Fruit fly (Drosophila melanogaster) whole organism, embryonic: ENCODE results near the gene dyl.
A peak's percentile ranks its signal among the peaks of the same experiment; 100 is the strongest.

Experiments used
- CG10366 ChIP-seq: fragments of 200-800 bp; sonication (Bioruptor generic); IDR thresholded peaks from 2 replicates; pipeline ENCODE4 v1.3.6; 2022; ENCODE audit warnings: missing biosample characterization, missing genetic modification characterization
- CG13123 ChIP-seq: fragments of 200-800 bp; sonication (Bioruptor generic); optimal IDR thresholded peaks from 2 replicates; lab custom pipeline; 2016; ENCODE audit warnings: missing biosample characterization, missing genetic modification characterization
- CG14710 ChIP-seq: fragments of 200-800 bp; sonication (Bioruptor generic); optimal IDR thresholded peaks from 3 replicates; lab custom pipeline; 2019; ENCODE audit warnings: missing biosample characterization, mild to moderate bottlenecking, missing genetic modification characterization, moderate library complexity
- Spps ChIP-seq: fragments of 200-800 bp; sonication (Bioruptor generic); optimal IDR thresholded peaks from 2 replicates; lab custom pipeline; 2018; ENCODE audit warnings: missing biosample characterization, mild to moderate bottlenecking, missing genetic modification characterization
- YL-1 ChIP-seq: fragments of 200-800 bp; sonication (Bioruptor generic); optimal IDR thresholded peaks from 3 replicates; lab custom pipeline; 2017; ENCODE audit warnings: missing biosample characterization, mild to moderate bottlenecking, missing genetic modification characterization
- ara ChIP-seq: fragments of 200-800 bp; sonication (Bioruptor generic); IDR thresholded peaks from 2 replicates; pipeline ENCODE4 v1.3.6; 2022; ENCODE audit warnings: missing biosample characterization, missing genetic modification characterization
- gsb ChIP-seq: fragments of 200-800 bp; sonication (Bioruptor generic); IDR thresholded peaks from 2 replicates; pipeline ENCODE4 v1.3.6; 2022; ENCODE audit warnings: missing biosample characterization, missing genetic modification characterization
- jing ChIP-seq: fragments of 200-800 bp; sonication (Bioruptor generic); optimal IDR thresholded peaks from 2 replicates; lab custom pipeline; 2018; ENCODE audit warnings: missing biosample characterization, mild to moderate bottlenecking, missing genetic modification characterization
- org-1 ChIP-seq: fragments of 200-800 bp; sonication (Bioruptor generic); optimal IDR thresholded peaks from 2 replicates; lab custom pipeline; 2017; ENCODE audit warnings: missing biosample characterization, missing genetic modification characterization
- p53 ChIP-seq: fragments of 200-800 bp; sonication (Bioruptor generic); optimal IDR thresholded peaks from 2 replicates; lab custom pipeline; 2016; ENCODE audit warnings: missing biosample characterization, missing genetic modification characterization
- shn ChIP-seq: fragments of 200-800 bp; sonication (Bioruptor generic); optimal IDR thresholded peaks from 3 replicates; lab custom pipeline; 2016; ENCODE audit warnings: missing biosample characterization, missing genetic modification characterization
- ssp ChIP-seq: fragments of 200-800 bp; sonication (Bioruptor generic); IDR thresholded peaks from 2 replicates; pipeline ENCODE4 v1.3.6; 2022; ENCODE audit warnings: missing biosample characterization, missing genetic modification characterization

dm6 chr3L:4269920-4270319 lies 37.6 kb downstream of the dyl start:
- peak; percentile 75 for TF ChIP-seq ara (GFP tag; lab: Robert Waterston, UW)
- TF ChIP-seq shn (GFP tag; lab: Kevin White, UChicago): no peak
- peak; percentile 41; the same call in 1 of the 2 replicates for TF ChIP-seq gsb (GFP tag; lab: Robert Waterston, UW)
- no peak for TF ChIP-seq YL-1 (GFP tag; lab: Kevin White, UChicago)
- peak; percentile 71 for TF ChIP-seq org-1
- peak; percentile 52 for TF ChIP-seq CG10366 (GFP tag; lab: Robert Waterston, UW)
- TF ChIP-seq CG13123 (GFP tag; lab: Kevin White, UChicago): no peak
- TF ChIP-seq jing (GFP tag; lab: Kevin White, UChicago): peak; percentile 21
- peak; percentile 73 for TF ChIP-seq CG14710
- peak; percentile 39; the same call in 1 of the 2 replicates for TF ChIP-seq ssp (GFP tag; lab: Robert Waterston, UW)
- no peak for TF ChIP-seq p53
- TF ChIP-seq Spps (tag; lab: Kevin White, UChicago): peak; percentile 52
